Worm (Caenorhabditis elegans): ENCODE data around the gene dyf-7.

dyf-7 gene

ce11 chrX:9735479-9735878 lies 37.0 kb downstream of the dyf-7 start:
- TF ChIP-seq hmg-11 (tag; optimal IDR thresholded peaks at IDR 0.05) (no peak), snpc-4 (tag; optimal IDR thresholded peaks at IDR 0.05) (no peak), daf-12 (tag; optimal IDR thresholded peaks at IDR 0.05) (no peak), ceh-28 (tag; optimal IDR thresholded peaks at IDR 0.05) (no peak), nhr-25 (tag; optimal IDR thresholded peaks at IDR 0.05) (no peak), ceh-82 (tag; optimal IDR thresholded peaks at IDR 0.05) (no peak), R02D3.7 (tag; optimal IDR thresholded peaks at IDR 0.05) (no peak), lsy-12 (tag; optimal IDR thresholded peaks at IDR 0.05) (no peak), mdl-1 (tag; optimal IDR thresholded peaks at IDR 0.05) (no peak), nhr-28 (tag; optimal IDR thresholded peaks at IDR 0.05) (no peak), nhr-11 (tag; optimal IDR thresholded peaks at IDR 0.05) (no peak), mml-1 (tag; optimal IDR thresholded peaks at IDR 0.05) (no peak), elt-3 (tag; optimal IDR thresholded peaks at IDR 0.05) (no peak), ZK546.5 (tag; optimal IDR thresholded peaks at IDR 0.05) (no peak), pha-4 (tag; optimal IDR thresholded peaks at IDR 0.05) (no peak), jun-1 (tag; optimal IDR thresholded peaks at IDR 0.05) (no peak), elt-2 (tag; optimal IDR thresholded peaks at IDR 0.05) (no peak)

ce11 chrX:9737730-9738129 lies 39.3 kb downstream of the dyf-7 start, which contains the start of gene F15G9.5:
TSS of gene F15G9.5 (minus strand) at chrX:9737888.
- TF ChIP-seq elt-2 (tag; optimal IDR thresholded peaks at IDR 0.05) (peak; percentile 8), nfya-1 (tag; optimal IDR thresholded peaks at IDR 0.05; ENCODE audit: insufficient read depth) (peak; percentile 62), pqm-1 (tag; optimal IDR thresholded peaks at IDR 0.05) (no peak), nhr-25 (tag; optimal IDR thresholded peaks at IDR 0.05) (no peak), nhr-12 (tag; optimal IDR thresholded peaks at IDR 0.05) (no peak), ceh-9 (tag; optimal IDR thresholded peaks at IDR 0.05) (no peak), hmg-11 (tag; optimal IDR thresholded peaks at IDR 0.05) (peak; percentile 44), egl-5 (tag; optimal IDR thresholded peaks at IDR 0.05) (no peak), lin-39 (tag; optimal IDR thresholded peaks at IDR 0.05) (peak; percentile 62), nhr-237 (tag; optimal IDR thresholded peaks at IDR 0.05) (no peak), jun-1 (tag; optimal IDR thresholded peaks at IDR 0.05) (no peak), ZK546.5 (tag; optimal IDR thresholded peaks at IDR 0.05) (no peak), ceh-28 (tag; optimal IDR thresholded peaks at IDR 0.05) (no peak), tbx-2 (tag; optimal IDR thresholded peaks at IDR 0.05) (no peak), skn-1 (tag; optimal IDR thresholded peaks at IDR 0.05) (no peak), sea-2 (GFP tag; optimal IDR thresholded peaks at IDR 0.05) (no peak), nhr-77 (tag; optimal IDR thresholded peaks at IDR 0.05) (no peak)

ce11 chrX:9742058-9742457 lies 43.6 kb downstream of the dyf-7 start:
- TF ChIP-seq pha-4 (tag; optimal IDR thresholded peaks at IDR 0.05) (no peak), nhr-43 (tag; optimal IDR thresholded peaks at IDR 0.05; ENCODE audit: poor library complexity, severe bottlenecking) (no peak), nhr-76 (tag; optimal IDR thresholded peaks at IDR 0.05) (no peak), ceh-28 (tag; optimal IDR thresholded peaks at IDR 0.05) (no peak), fos-1 (tag; optimal IDR thresholded peaks at IDR 0.05) (no peak), fkh-2 (tag; optimal IDR thresholded peaks at IDR 0.05) (no peak), eor-1 (tag; optimal IDR thresholded peaks at IDR 0.05) (no peak), ama-1 (optimal IDR thresholded peaks at IDR 0.05) (no peak), nhr-67 (tag; optimal IDR thresholded peaks at IDR 0.05) (no peak), elt-3 (tag; optimal IDR thresholded peaks at IDR 0.05) (no peak)

- TF ChIP-seq R02D3.7 (tag; optimal IDR thresholded peaks at IDR 0.05) (peak; percentile 33), ztf-4 (tag; optimal IDR thresholded peaks at IDR 0.05) (peak; percentile 32), pqm-1 (tag; optimal IDR thresholded peaks at IDR 0.05) (peak; percentile 54), elt-2 (tag; optimal IDR thresholded peaks at IDR 0.05) (peak; percentile 74), nhr-43 (tag; optimal IDR thresholded peaks at IDR 0.05; ENCODE audit: poor library complexity, severe bottlenecking) (peak; percentile 81), nhr-77 (tag; optimal IDR thresholded peaks at IDR 0.05) (peak; percentile 76), nhr-25 (tag; optimal IDR thresholded peaks at IDR 0.05) (peak; percentile 88), hmg-11 (tag; optimal IDR thresholded peaks at IDR 0.05) (peak; percentile 98), unc-62 (GFP tag; optimal IDR thresholded peaks at IDR 0.05) (peak; percentile 67), lin-15B (tag; optimal IDR thresholded peaks at IDR 0.05) (peak; percentile 41), tbx-2 (tag; optimal IDR thresholded peaks at IDR 0.05) (peak; percentile 90), elt-3 (tag; optimal IDR thresholded peaks at IDR 0.05) (peak in 1 of 3 experiments; percentile 62), nhr-11 (tag; optimal IDR thresholded peaks at IDR 0.05) (peak; percentile 28), nfya-1 (tag; optimal IDR thresholded peaks at IDR 0.05; ENCODE audit: insufficient read depth) (peak; percentile 85), jun-1 (tag; optimal IDR thresholded peaks at IDR 0.05) (peak; percentile 88), mdl-1 (tag; optimal IDR thresholded peaks at IDR 0.05) (peak; percentile 21), lsy-12 (tag; optimal IDR thresholded peaks at IDR 0.05) (peak; percentile 88), lin-39 (tag; optimal IDR thresholded peaks at IDR 0.05) (peak; percentile 91), egl-27 (tag; optimal IDR thresholded peaks at IDR 0.05) (peak; percentile 52), egl-5 (tag; optimal IDR thresholded peaks at IDR 0.05) (peak; percentile 60), ceh-82 (tag; optimal IDR thresholded peaks at IDR 0.05) (peak; percentile 79), skn-1 (tag; optimal IDR thresholded peaks at IDR 0.05) (peak; percentile 64)
Observed at ce11 chrX:9743513-9743914, 45.1 kb downstream of the dyf-7 start.
